Fruit fly (Drosophila melanogaster): ENCODE data around the gene GstD5.

- TF ChIP-seq Hr78 (GFP tag; optimal IDR thresholded peaks at IDR 0.05), result no peak
- TF ChIP-seq dl (GFP tag; optimal IDR thresholded peaks at IDR 0.05; ENCODE audit: insufficient read depth in 1 of 2, partially characterized antibody in 2 of 2), result no peak
- no peak for TF ChIP-seq lola (GFP tag; optimal IDR thresholded peaks at IDR 0.05)
- no peak for TF ChIP-seq Abd-B (GFP tag; optimal IDR thresholded peaks at IDR 0.05)
- TF ChIP-seq br (GFP tag; optimal IDR thresholded peaks at IDR 0.05), result no peak
- TF ChIP-seq Mio (GFP tag; optimal IDR thresholded peaks at IDR 0.05), result no peak
- no peak for TF ChIP-seq Hnf4 (GFP tag; optimal IDR thresholded peaks at IDR 0.05)
Observed at dm6 chr3R:12345989-12346388, 29.5 kb upstream of the GstD5 start.

Data from whole organism, wandering third instar larva.